Worm (Caenorhabditis elegans) whole organism, late embryonic: ENCODE results near the gene jud-4.

Experiments used
- C08G9.2 ChIP-seq: sonication (generic microtip); optimal IDR thresholded peaks from 2 replicates; lab custom pipeline; 2016; ENCODE audit warnings: mild to moderate bottlenecking, missing genetic modification characterization, moderate library complexity, missing compliant biosample characterization
- K02D7.2 ChIP-seq: sonication (generic microtip); optimal IDR thresholded peaks from 2 replicates; lab custom pipeline; 2017; ENCODE audit warnings: mild to moderate bottlenecking, missing genetic modification characterization, missing compliant biosample characterization
- T23F11.4 ChIP-seq: fragments of 200-800 bp; sonication (Bioruptor generic); optimal IDR thresholded peaks from 2 replicates; lab custom pipeline; 2018; ENCODE audit warnings: mild to moderate bottlenecking, missing genetic modification characterization, missing compliant biosample characterization
- Y22D7AL.16 ChIP-seq: sonication (generic microtip); optimal IDR thresholded peaks from 2 replicates; lab custom pipeline; 2016; ENCODE audit warnings: missing genetic modification characterization, missing compliant biosample characterization
- ceh-14 ChIP-seq: sonication (generic microtip); optimal IDR thresholded peaks from 2 replicates; lab custom pipeline; 2016; ENCODE audit warnings: missing genotype, missing genetic modification characterization, missing compliant biosample characterization
- ceh-18 ChIP-seq: sonication (generic microtip); optimal IDR thresholded peaks from 2 replicates; lab custom pipeline; 2016; ENCODE audit warnings: missing genetic modification characterization, missing compliant biosample characterization
- ceh-19 ChIP-seq: fragments of 200-800 bp; sonication (Bioruptor generic); optimal IDR thresholded peaks from 2 replicates; lab custom pipeline; 2018; ENCODE audit warnings: mild to moderate bottlenecking, missing genetic modification characterization, missing compliant biosample characterization
- ceh-2 ChIP-seq: sonication (generic microtip); optimal IDR thresholded peaks from 2 replicates; lab custom pipeline; 2016; ENCODE audit warnings: missing genotype, missing genetic modification characterization, missing compliant biosample characterization
- ceh-22 ChIP-seq: sonication (generic microtip); optimal IDR thresholded peaks from 2 replicates; lab custom pipeline; 2017; ENCODE audit warnings: missing biosample characterization, missing genetic modification characterization
- ceh-24 ChIP-seq: sonication (generic microtip); optimal IDR thresholded peaks from 2 replicates; lab custom pipeline; 2016; ENCODE audit warnings: mild to moderate bottlenecking, missing genetic modification characterization, missing compliant biosample characterization
- ceh-30 ChIP-seq: fragments of 150-350 bp; optimal IDR thresholded peaks from 2 replicates; lab custom pipeline; 2014; ENCODE audit warnings: missing biosample characterization, missing genetic modification characterization
- ceh-31 ChIP-seq: sonication (generic microtip); optimal IDR thresholded peaks from 2 replicates; lab custom pipeline; 2016; ENCODE audit warnings: missing genetic modification characterization, missing compliant biosample characterization
- ceh-34 ChIP-seq: sonication (generic microtip); optimal IDR thresholded peaks from 2 replicates; lab custom pipeline; 2016; ENCODE audit warnings: mild to moderate bottlenecking, missing genetic modification characterization, missing compliant biosample characterization
- ceh-45 ChIP-seq: fragments of 200-800 bp; sonication (Bioruptor generic); IDR thresholded peaks from 2 replicates; pipeline ENCODE4 v1.3.6; 2022; ENCODE audit warnings: missing genetic modification reagents, missing genetic modification characterization, missing compliant biosample characterization
- ceh-48 ChIP-seq: sonication (generic microtip); optimal IDR thresholded peaks from 2 replicates; lab custom pipeline; 2016; ENCODE audit warnings: missing genetic modification characterization, inconsistent platforms, missing compliant biosample characterization
- ceh-9 ChIP-seq: sonication (generic microtip); optimal IDR thresholded peaks from 2 replicates; lab custom pipeline; 2016; ENCODE audit warnings: mild to moderate bottlenecking, missing genetic modification characterization, inconsistent platforms, missing compliant biosample characterization
- che-1 ChIP-seq: sonication (generic microtip); optimal IDR thresholded peaks from 2 replicates; lab custom pipeline; 2016; ENCODE audit warnings: mild to moderate bottlenecking, missing genetic modification characterization, missing compliant biosample characterization
- dmd-4 ChIP-seq: sonication (generic microtip); optimal IDR thresholded peaks from 2 replicates; lab custom pipeline; 2016; ENCODE audit warnings: borderline replicate concordance, missing genetic modification characterization, missing compliant biosample characterization
- elt-2 ChIP-seq: sonication (generic microtip); optimal IDR thresholded peaks from 2 replicates; lab custom pipeline; 2016; ENCODE audit warnings: missing genetic modification reagents, missing genetic modification characterization, missing compliant biosample characterization
- ets-4 ChIP-seq: sonication (generic microtip); optimal IDR thresholded peaks from 2 replicates; lab custom pipeline; 2016; ENCODE audit warnings: missing genetic modification characterization, missing compliant biosample characterization
- fkh-10 ChIP-seq: fragments of 150-350 bp; optimal IDR thresholded peaks from 2 replicates; lab custom pipeline; 2014; ENCODE audit warnings: missing biosample characterization, missing genetic modification reagents, missing genetic modification characterization
- fkh-6 ChIP-seq: sonication (generic microtip); optimal IDR thresholded peaks from 2 replicates; lab custom pipeline; 2016; ENCODE audit warnings: missing genetic modification characterization, missing compliant biosample characterization
- gmeb-2 ChIP-seq: sonication (generic microtip); optimal IDR thresholded peaks from 2 replicates; lab custom pipeline; 2016; ENCODE audit warnings: missing genetic modification characterization, inconsistent platforms, missing compliant biosample characterization
- hlh-15 ChIP-seq: sonication (generic microtip); optimal IDR thresholded peaks from 2 replicates; lab custom pipeline; 2016; ENCODE audit warnings: missing genetic modification characterization, missing compliant biosample characterization
- hlh-6 ChIP-seq: sonication (generic microtip); optimal IDR thresholded peaks from 2 replicates; lab custom pipeline; 2016; ENCODE audit warnings: missing genotype, missing genetic modification characterization, missing compliant biosample characterization
- lim-6 ChIP-seq: sonication (generic microtip); optimal IDR thresholded peaks from 2 replicates; lab custom pipeline; 2016; ENCODE audit warnings: missing genetic modification characterization, missing compliant biosample characterization
- nfya-1 ChIP-seq: sonication (generic microtip); optimal IDR thresholded peaks from 2 replicates; lab custom pipeline; 2017; ENCODE audit warnings: missing genetic modification characterization, mild to moderate bottlenecking, missing compliant biosample characterization, antibody characterized with exemption, moderate library complexity
- nhr-11 ChIP-seq: fragments of 150-350 bp; optimal IDR thresholded peaks from 2 replicates; lab custom pipeline; 2014; ENCODE audit warnings: missing biosample characterization, missing genetic modification characterization
- npax-4 ChIP-seq: sonication (generic microtip); optimal IDR thresholded peaks from 2 replicates; lab custom pipeline; 2016; ENCODE audit warnings: missing genetic modification characterization, missing compliant biosample characterization
- odd-2 ChIP-seq: sonication (generic microtip); optimal IDR thresholded peaks from 2 replicates; lab custom pipeline; 2017; ENCODE audit warnings: antibody characterized with exemption, mild to moderate bottlenecking, missing genetic modification characterization, missing compliant biosample characterization
- pag-3 ChIP-seq: sonication (generic microtip); optimal IDR thresholded peaks from 2 replicates; lab custom pipeline; 2016; ENCODE audit warnings: missing compliant biosample characterization, missing genetic modification characterization, borderline replicate concordance
- pat-9 ChIP-seq: fragments of 200-800 bp; sonication (Bioruptor generic); optimal IDR thresholded peaks from 2 replicates; lab custom pipeline; 2018; ENCODE audit warnings: mild to moderate bottlenecking, missing genetic modification characterization, moderate library complexity, missing compliant biosample characterization
- pax-1 ChIP-seq: fragments of 150-350 bp; optimal IDR thresholded peaks from 2 replicates; lab custom pipeline; 2014; ENCODE audit warnings: missing biosample characterization, missing genetic modification characterization
- pha-2 ChIP-seq: sonication (generic microtip); optimal IDR thresholded peaks from 2 replicates; lab custom pipeline; 2017; ENCODE audit warnings: mild to moderate bottlenecking, missing genetic modification characterization, missing compliant biosample characterization
- rnt-1 ChIP-seq: sonication (generic microtip); optimal IDR thresholded peaks from 2 replicates; lab custom pipeline; 2016; ENCODE audit warnings: missing genetic modification characterization, missing compliant biosample characterization
- tbx-2 ChIP-seq: sonication (generic microtip); optimal IDR thresholded peaks from 2 replicates; lab custom pipeline; 2016; ENCODE audit warnings: missing genetic modification characterization, missing compliant biosample characterization
- tbx-7 ChIP-seq: sonication (generic microtip); optimal IDR thresholded peaks from 2 replicates; lab custom pipeline; 2016; ENCODE audit warnings: missing genotype, missing genetic modification characterization, missing compliant biosample characterization
- ttx-3 ChIP-seq: sonication (generic microtip); optimal IDR thresholded peaks from 2 replicates; lab custom pipeline; 2016; ENCODE audit warnings: missing genetic modification reagents, missing genetic modification characterization, missing compliant biosample characterization
- unc-86 ChIP-seq: sonication (generic microtip); optimal IDR thresholded peaks from 2 replicates; lab custom pipeline; 2016; ENCODE audit warnings: missing genetic modification characterization, missing compliant biosample characterization
- ztf-16 ChIP-seq: sonication (generic microtip); optimal IDR thresholded peaks from 2 replicates; lab custom pipeline; 2017; ENCODE audit warnings: missing genetic modification characterization, missing compliant biosample characterization

The jud-4 gene

DNA sequence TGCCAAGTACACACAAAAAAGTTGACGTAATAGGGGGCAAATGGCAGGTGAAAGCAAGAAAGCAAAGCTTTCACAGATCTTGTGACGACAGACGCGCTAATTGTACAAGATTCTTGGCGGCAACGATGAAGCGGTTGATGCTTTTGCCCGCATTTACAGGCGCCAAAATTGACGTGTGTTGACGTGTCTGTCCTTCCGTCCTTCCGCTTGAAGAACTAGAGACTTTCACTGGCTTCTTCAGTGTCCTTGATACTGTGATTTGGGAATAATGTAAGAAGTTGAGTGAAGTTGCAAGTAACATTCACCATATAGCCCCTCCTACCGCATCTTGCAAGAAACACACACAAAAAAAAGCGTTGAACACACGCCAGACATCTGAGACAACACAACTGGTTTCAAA, at the start of gene jud-4:
Gene jud-4 (plus strand): TSS at position 376 of the 400 bp plus-strand sequence.
- TF ChIP-seq ceh-24 (tag; lab: Kevin White, UChicago) (no peak), ztf-16 (no peak), ceh-48 (no peak), T23F11.4 (GFP tag; lab: Kevin White, UChicago) (no peak), hlh-6 (tag; lab: Kevin White, UChicago) (no peak), K02D7.2 (tag; lab: Kevin White, UChicago) (no peak), pax-1 (tag; lab: Kevin White, UChicago) (no peak), ceh-9 (tag; lab: Kevin White, UChicago) (no peak), nhr-11 (tag; lab: Kevin White, UChicago) (no peak), tbx-7 (tag; lab: Kevin White, UChicago) (no peak), ets-4 (no peak), ceh-34 (tag; lab: Kevin White, UChicago) (no peak), fkh-10 (GFP tag; lab: Kevin White, UChicago) (no peak)

DNA sequence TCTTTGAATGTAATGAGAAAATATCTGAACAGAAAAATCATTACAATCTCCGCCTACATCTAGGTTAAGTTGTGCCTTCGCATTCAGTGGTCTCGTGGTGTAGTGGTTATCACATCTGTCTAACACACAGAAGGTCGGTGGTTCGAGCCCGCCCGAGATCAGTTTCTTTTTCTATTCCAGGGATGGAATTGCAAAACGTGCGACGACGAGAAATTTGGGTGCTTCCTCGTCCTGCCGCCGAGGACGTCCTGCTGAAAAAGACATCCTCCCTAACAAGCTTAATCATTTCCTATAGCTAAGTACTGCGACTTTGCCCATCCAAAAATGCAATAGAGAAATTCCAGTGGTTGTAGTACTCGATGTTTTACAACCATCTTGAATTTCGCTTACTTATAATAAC, 47.9 kb upstream of the jud-4 start:
- TF ChIP-seq elt-2 (tag; lab: Kevin White, UChicago), result peak; percentile 16
- no peak for TF ChIP-seq lim-6 (tag; lab: Kevin White, UChicago)

DNA sequence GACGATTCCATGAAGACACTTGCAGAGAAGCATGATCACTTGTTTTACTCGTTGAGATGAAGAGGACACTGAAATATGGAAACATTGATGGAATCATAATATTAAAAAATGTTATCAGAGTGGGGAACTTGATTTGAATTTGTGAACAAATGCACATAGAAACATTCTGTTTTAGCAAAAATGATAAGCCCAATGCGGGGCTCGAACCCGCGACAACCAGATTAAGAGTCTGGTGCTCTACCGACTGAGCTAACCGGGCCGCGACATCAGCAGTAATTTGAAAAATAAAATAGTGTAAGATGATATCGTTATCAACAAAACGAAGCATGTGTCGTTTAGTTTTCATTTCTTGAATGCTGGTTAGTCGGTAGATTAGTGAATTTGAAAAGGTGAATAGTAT, 42.7 kb upstream of the jud-4 start:
- no peak for TF ChIP-seq ztf-16

DNA sequence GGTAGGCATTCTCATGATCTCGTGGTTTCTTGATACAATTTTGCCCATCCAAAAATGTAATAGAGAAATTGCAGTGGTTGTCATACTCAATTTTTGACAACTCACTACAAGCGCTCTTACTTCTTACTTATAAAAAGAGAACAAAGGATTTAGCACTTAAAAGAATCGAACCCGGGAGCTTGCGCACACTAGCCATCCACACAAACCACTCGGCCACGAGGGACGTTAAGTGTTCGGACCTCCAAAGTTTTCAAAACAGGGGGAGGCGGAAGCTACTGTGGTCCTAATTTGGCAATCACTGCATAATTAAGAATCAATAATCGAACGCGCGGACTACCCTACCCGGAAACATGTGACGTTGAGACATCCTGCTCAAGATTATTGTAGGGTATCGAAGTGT, 41.2 kb upstream of the jud-4 start:
- TF ChIP-seq ceh-31 (tag; lab: Kevin White, UChicago) (no peak), ceh-19 (no peak), fkh-6 (no peak), rnt-1 (tag; lab: Kevin White, UChicago) (no peak), ceh-45 (GFP tag; lab: Robert Waterston, UW) (no peak), che-1 (tag; lab: Kevin White, UChicago) (no peak), pag-3 (tag; lab: Kevin White, UChicago) (no peak), pha-2 (tag; lab: Kevin White, UChicago) (no peak), ceh-24 (tag; lab: Kevin White, UChicago) (no peak), ceh-14 (no peak), ceh-34 (tag; lab: Kevin White, UChicago) (no peak), gmeb-2 (tag; lab: Kevin White, UChicago) (no peak), nfya-1 (tag; lab: Kevin White, UChicago) (no peak), ets-4 (no peak), hlh-15 (tag; lab: Kevin White, UChicago) (no peak)

DNA sequence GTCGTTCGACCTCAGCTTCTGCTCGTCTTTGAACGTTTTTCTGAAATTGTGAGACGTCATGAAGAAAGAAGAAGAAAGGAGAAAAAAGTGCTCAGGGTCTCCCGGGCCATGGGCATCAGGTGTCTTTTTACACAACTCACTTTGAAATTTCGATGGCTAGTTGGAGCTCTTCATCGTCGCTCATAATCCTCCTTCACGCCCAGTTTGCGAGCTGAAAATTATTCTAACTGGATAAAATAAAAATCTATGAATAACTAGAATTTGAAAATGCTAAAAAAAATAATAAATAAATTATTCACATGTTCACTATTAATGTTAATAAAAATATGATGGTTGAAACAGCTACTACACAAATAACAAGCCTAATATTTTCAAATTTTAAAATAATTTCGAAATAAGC, 37.7 kb upstream of the jud-4 start, which contains the start of gene piki-1:
Gene piki-1 (minus strand): TSS at position 218 of the 400 bp plus-strand sequence.
- TF ChIP-seq ceh-2, result no peak
- no peak for TF ChIP-seq ceh-18 (tag; lab: Kevin White, UChicago)
- TF ChIP-seq ceh-30 (tag; lab: Kevin White, UChicago), result no peak
- TF ChIP-seq ceh-9 (tag; lab: Kevin White, UChicago), result no peak
- no peak for TF ChIP-seq pha-2 (tag; lab: Kevin White, UChicago)
- no peak for TF ChIP-seq npax-4 (tag; lab: Kevin White, UChicago)
- no peak for TF ChIP-seq ttx-3 (tag; lab: Kevin White, UChicago)
- TF ChIP-seq tbx-2, result no peak
- TF ChIP-seq hlh-15 (tag; lab: Kevin White, UChicago), result no peak
- no peak for TF ChIP-seq ceh-22 (tag; lab: Kevin White, UChicago)
- TF ChIP-seq odd-2 (tag; lab: Kevin White, UChicago), result no peak
- TF ChIP-seq C08G9.2, result no peak
- no peak for TF ChIP-seq nhr-11 (tag; lab: Kevin White, UChicago)
- TF ChIP-seq ceh-31 (tag; lab: Kevin White, UChicago), result no peak
- TF ChIP-seq Y22D7AL.16, result no peak
- TF ChIP-seq dmd-4 (tag; lab: Kevin White, UChicago), result no peak
- TF ChIP-seq lim-6 (tag; lab: Kevin White, UChicago), result no peak
- no peak for TF ChIP-seq unc-86 (tag; lab: Kevin White, UChicago)
- TF ChIP-seq pat-9 (tag; lab: Kevin White, UChicago), result no peak
